Worm (Caenorhabditis elegans) whole organism, L2 larva: Measurements from ENCODE around the gene C39H7.4.

ENCODE experiments used
- F13H6.1 ChIP-seq: sonication (generic microtip); optimal IDR thresholded peaks from 2 replicates; lab custom pipeline; 2016; ENCODE audit warnings: missing genetic modification characterization, missing compliant biosample characterization
- alr-1 ChIP-seq: fragments of 150-350 bp; optimal IDR thresholded peaks from 2 replicates; lab custom pipeline; 2014; ENCODE audit warnings: missing biosample characterization, missing genetic modification characterization
- ceh-16 ChIP-seq: fragments of 150-350 bp; optimal IDR thresholded peaks from 2 replicates; lab custom pipeline; 2014; ENCODE audit warnings: missing biosample characterization, missing genetic modification characterization
- egl-27 ChIP-seq: sonication (generic microtip); optimal IDR thresholded peaks from 3 replicates; lab custom pipeline; 2017; ENCODE audit warnings: missing biosample characterization, missing genetic modification reagents, missing genetic modification characterization
- elt-3 ChIP-seq: sonication (generic microtip); optimal IDR thresholded peaks from 2 replicates; lab custom pipeline; 2017; ENCODE audit warnings: missing biosample characterization, missing genetic modification characterization
- gmeb-1 ChIP-seq: fragments of 150-350 bp; optimal IDR thresholded peaks from 2 replicates; lab custom pipeline; 2014; ENCODE audit warnings: missing biosample characterization, missing genetic modification characterization
- lin-11 ChIP-seq: fragments of 150-350 bp; sonication (generic microtip); optimal IDR thresholded peaks from 2 replicates; lab custom pipeline; 2014; ENCODE audit warnings: missing biosample characterization, missing genetic modification characterization, inconsistent platforms, mixed read lengths
- lin-39 ChIP-seq: fragments of 150-350 bp; optimal IDR thresholded peaks from 2 replicates; lab custom pipeline; 2014; ENCODE audit warnings: missing biosample characterization, missing genetic modification reagents, missing genetic modification characterization
- lsy-2 ChIP-seq, 2 experiments: fragments of 150-350 bp in 1 of 2; sonication (generic microtip) in 1 of 2; optimal IDR thresholded peaks; 2 replicates each; lab custom pipeline; 2014 to 2017; ENCODE audit warnings: missing biosample characterization in 2 of 2, missing genetic modification characterization in 2 of 2
- nhr-11 ChIP-seq: fragments of 150-350 bp; optimal IDR thresholded peaks from 2 replicates; lab custom pipeline; 2014; ENCODE audit warnings: missing biosample characterization, missing genetic modification characterization
- skn-1 ChIP-seq: sonication (generic microtip); optimal IDR thresholded peaks from 2 replicates; lab custom pipeline; 2017; ENCODE audit warnings: missing biosample characterization, missing genetic modification characterization
- sma-9 ChIP-seq, 2 experiments: fragments of 150-350 bp in 1 of 2; sonication (generic microtip) in 1 of 2; optimal IDR thresholded peaks; 2 replicates each; lab custom pipeline; 2014 to 2016; ENCODE audit warnings: missing genetic modification characterization in 2 of 2, mild to moderate bottlenecking in 1 of 2, missing biosample characterization in 1 of 2, missing compliant biosample characterization in 1 of 2, missing genetic modification reagents in 1 of 2, moderate library complexity in 1 of 2
- ztf-4 ChIP-seq: fragments of 150-350 bp; optimal IDR thresholded peaks from 2 replicates; lab custom pipeline; 2014; ENCODE audit warnings: missing biosample characterization, missing genetic modification characterization

DNA sequence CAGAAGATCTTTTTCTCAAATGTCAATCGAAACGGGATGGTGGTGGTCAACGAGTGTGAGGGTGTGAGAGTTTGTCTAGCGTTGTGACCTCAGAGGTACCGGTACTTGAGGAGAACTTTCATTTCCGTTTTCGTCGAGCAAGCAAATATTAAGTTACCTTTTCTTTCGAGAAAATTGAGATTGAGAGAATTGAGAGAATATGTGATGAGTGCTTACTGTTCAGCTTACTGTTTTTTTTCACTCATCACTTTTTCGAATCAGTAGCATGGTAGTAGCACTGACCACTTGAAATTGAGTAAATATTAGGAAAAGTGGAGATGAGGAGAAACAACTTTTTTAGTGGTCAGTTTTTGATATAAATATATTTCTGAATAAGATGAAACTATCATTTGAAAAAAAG lies 40.4 kb downstream of the C39H7.4 start, which contains the start of gene T12E12.6:
- TF ChIP-seq lin-39, result no peak
- no peak for TF ChIP-seq lin-11
- no peak for TF ChIP-seq alr-1
- no peak for TF ChIP-seq sma-9 (GFP tag; optimal IDR thresholded peaks at IDR 0.05; lab: Kevin White, UChicago)
- TF ChIP-seq sma-9 (tag; optimal IDR thresholded peaks at IDR 0.05; lab: Kevin White, UChicago), result no peak
- TF ChIP-seq ztf-4, result no peak
- no peak for TF ChIP-seq gmeb-1 (tag; lab: Kevin White, UChicago)
- TF ChIP-seq F13H6.1, result no peak
- no peak for TF ChIP-seq skn-1 (tag; lab: Kevin White, UChicago)
- TF ChIP-seq ceh-16, result no peak
- TF ChIP-seq lsy-2 (tag; optimal IDR thresholded peaks at IDR 0.05; lab: Kevin White, UChicago), result no peak
- no peak for TF ChIP-seq elt-3 (tag; lab: Kevin White, UChicago)
- TF ChIP-seq nhr-11 (tag; lab: Kevin White, UChicago), result no peak
- no peak for TF ChIP-seq egl-27 (tag; lab: Kevin White, UChicago)
